Worm (Caenorhabditis elegans): ENCODE measurements around the gene Y15E3A.3.

DNA sequence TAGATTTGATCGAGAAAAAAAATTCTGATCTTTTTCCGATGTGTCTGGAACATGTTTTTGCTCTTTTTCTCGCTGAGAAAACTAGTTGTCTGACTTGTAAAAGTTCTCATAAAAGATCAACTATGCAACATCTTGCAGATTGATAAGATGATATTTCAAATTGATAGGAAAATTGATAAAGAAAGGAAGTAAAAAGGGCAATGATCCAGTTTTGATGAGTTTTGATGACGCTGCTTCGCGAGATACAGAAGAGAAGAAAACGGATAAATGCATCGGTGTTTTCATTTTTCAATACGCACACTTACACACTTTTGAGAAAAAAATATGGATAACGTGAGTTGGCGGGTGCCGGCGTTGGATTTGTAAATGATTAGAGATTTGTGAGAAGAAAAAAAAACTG is 49.7 kb upstream of the Y15E3A.3 start:
- TF ChIP-seq mep-1 (tag; optimal IDR thresholded peaks at IDR 0.05) = no peak
- no peak for TF ChIP-seq snpc-4 (tag; optimal IDR thresholded peaks at IDR 0.05)
- no peak for TF ChIP-seq sptf-1 (tag; optimal IDR thresholded peaks at IDR 0.05)
- no peak for TF ChIP-seq pha-4 (tag; optimal IDR thresholded peaks at IDR 0.05)
- TF ChIP-seq mab-5 (tag; optimal IDR thresholded peaks at IDR 0.05) = no peak
- TF ChIP-seq lsy-2 (tag; optimal IDR thresholded peaks at IDR 0.05) = no peak
- TF ChIP-seq unc-62 (GFP tag; optimal IDR thresholded peaks at IDR 0.05) = no peak
- TF ChIP-seq ztf-11 (tag; optimal IDR thresholded peaks at IDR 0.05) = no peak

Measured in whole organism, mixed stage, embryonic.